Worm (Caenorhabditis elegans): ENCODE data around the gene avr-15.

Gene avr-15

ce11 chrV:13468190-13468765 is 43.2 kb downstream of the avr-15 start, which contains the start of the genes F25H9.6 and F25H9.7 (continued):
- TF ChIP-seq zfp-2 (tag; optimal IDR thresholded peaks at IDR 0.05) (no peak), ces-1 (GFP tag; optimal IDR thresholded peaks at IDR 0.05) (no peak), ZK337.2 (GFP tag; IDR thresholded peaks at IDR 0.05) (peak; percentile 99), zip-11 (GFP tag; IDR thresholded peaks at IDR 0.05) (no peak), ZK546.5 (tag; optimal IDR thresholded peaks at IDR 0.05) (no peak), fkh-10 (GFP tag; optimal IDR thresholded peaks at IDR 0.05) (no peak), F10B5.3 (tag; optimal IDR thresholded peaks at IDR 0.05) (peak; percentile 44), F49E8.2 (tag; optimal IDR thresholded peaks at IDR 0.05; ENCODE audit: borderline replicate concordance) (peak; percentile 79), Y105C5A.15 (GFP tag; IDR thresholded peaks at IDR 0.05) (no peak), vab-7 (GFP tag; IDR thresholded peaks at IDR 0.05) (peak; percentile 57; the same call in 1 of the 2 replicates)

- TF ChIP-seq ceh-20 (GFP tag; IDR thresholded peaks at IDR 0.05): no peak
- TF ChIP-seq nhr-11 (tag; optimal IDR thresholded peaks at IDR 0.05): no peak
- TF ChIP-seq ctbp-1 (GFP tag; IDR thresholded peaks at IDR 0.05): no peak
- no peak for TF ChIP-seq dmd-9 (GFP tag; IDR thresholded peaks at IDR 0.05)
- no peak for TF ChIP-seq zfp-2 (tag; optimal IDR thresholded peaks at IDR 0.05)
- peak; percentile 54 for TF ChIP-seq aha-1 (tag)
- no peak for TF ChIP-seq spr-3 (GFP tag; optimal IDR thresholded peaks at IDR 0.05)
- no peak for TF ChIP-seq ceh-82 (tag; optimal IDR thresholded peaks at IDR 0.05)
- no peak for TF ChIP-seq daf-16 (GFP tag; optimal IDR thresholded peaks at IDR 0.05)
- TF ChIP-seq daf-16 (tag; optimal IDR thresholded peaks at IDR 0.05): peak; percentile 4
- no peak for TF ChIP-seq fos-1 (tag; optimal IDR thresholded peaks at IDR 0.05)
- TF ChIP-seq mep-1 (tag; optimal IDR thresholded peaks at IDR 0.05): peak; percentile 27
- TF ChIP-seq nhr-10 (tag; optimal IDR thresholded peaks at IDR 0.05): no peak
- TF ChIP-seq F49E8.2 (tag; optimal IDR thresholded peaks at IDR 0.05; ENCODE audit: borderline replicate concordance): no peak
- TF ChIP-seq nhr-41 (GFP tag; IDR thresholded peaks at IDR 0.05): no peak
- no peak for TF ChIP-seq skn-1 (tag; optimal IDR thresholded peaks at IDR 0.05)
- TF ChIP-seq ces-1 (GFP tag; optimal IDR thresholded peaks at IDR 0.05): peak; percentile 18
- TF ChIP-seq dve-1 (tag; optimal IDR thresholded peaks at IDR 0.05; ENCODE audit: insufficient read depth): no peak
- no peak for TF ChIP-seq T20F7.1 (GFP tag; optimal IDR thresholded peaks at IDR 0.05)
- no peak for TF ChIP-seq Y105C5A.15 (GFP tag; IDR thresholded peaks at IDR 0.05)
- TF ChIP-seq duxl-1 (tag; optimal IDR thresholded peaks at IDR 0.05; ENCODE audit: poor library complexity): no peak
- no peak for TF ChIP-seq ceh-44 (GFP tag; IDR thresholded peaks at IDR 0.05)
- TF ChIP-seq zip-11 (GFP tag; IDR thresholded peaks at IDR 0.05): no peak
- TF ChIP-seq Y5F2A.4 (GFP tag; optimal IDR thresholded peaks at IDR 0.05): no peak
- no peak for TF ChIP-seq aly-2 (tag; optimal IDR thresholded peaks at IDR 0.05)
Observed at ce11 chrV:13464123-13464522, 47.4 kb downstream of the avr-15 start.

ce11 chrV:13462974-13463373 is 48.5 kb downstream of the avr-15 start, which contains the start of gene frm-10:
Gene frm-10 (plus strand): TSS chrV:13463207.
- TF ChIP-seq hif-1 (tag; optimal IDR thresholded peaks at IDR 0.05): peak in 1 of 2 experiments; percentile 76
- TF ChIP-seq Y5F2A.4 (GFP tag; optimal IDR thresholded peaks at IDR 0.05): no peak
- no peak for TF ChIP-seq zip-11 (GFP tag; IDR thresholded peaks at IDR 0.05)
- no peak for TF ChIP-seq egl-43 (GFP tag; IDR thresholded peaks at IDR 0.05)
- no peak for TF ChIP-seq unc-62 (GFP tag; optimal IDR thresholded peaks at IDR 0.05 in 1 of 2)
- TF ChIP-seq unc-62 (tag; optimal IDR thresholded peaks at IDR 0.05): no peak
- no peak for TF ChIP-seq F44E2.7 (GFP tag; IDR thresholded peaks at IDR 0.05)
- TF ChIP-seq madf-9 (GFP tag; conservative IDR thresholded peaks at IDR 0.05): no peak
- TF ChIP-seq nhr-102 (tag; optimal IDR thresholded peaks at IDR 0.05): peak; percentile 47
- TF ChIP-seq nhr-237 (tag; optimal IDR thresholded peaks at IDR 0.05): no peak
- peak; percentile 93 for TF ChIP-seq dve-1 (tag; optimal IDR thresholded peaks at IDR 0.05; ENCODE audit: insufficient read depth)
- no peak for TF ChIP-seq ceh-44 (GFP tag; IDR thresholded peaks at IDR 0.05)
- peak; percentile 37; the same call in 1 of the 2 replicates for TF ChIP-seq T26A8.4 (GFP tag; IDR thresholded peaks at IDR 0.05)
- peak; percentile 55 to 67 for TF ChIP-seq lsy-2 (tag; optimal IDR thresholded peaks at IDR 0.05)
- TF ChIP-seq ama-1 (optimal IDR thresholded peaks at IDR 0.05): no peak
- TF ChIP-seq D1046.2 (GFP tag; IDR thresholded peaks at IDR 0.05): no peak
- peak; percentile 42; the same call in 1 of the 2 replicates for TF ChIP-seq ceh-20 (GFP tag; IDR thresholded peaks at IDR 0.05)
- TF ChIP-seq lin-29 (GFP tag; IDR thresholded peaks at IDR 0.05): no peak
- TF ChIP-seq mes-2 (tag; optimal IDR thresholded peaks at IDR 0.05; ENCODE audit: poor library complexity, severe bottlenecking): peak; percentile 75
- peak; percentile 88 for TF ChIP-seq nhr-6 (tag; optimal IDR thresholded peaks at IDR 0.05)
- no peak for TF ChIP-seq gei-8 (GFP tag; optimal IDR thresholded peaks at IDR 0.05)
- no peak for TF ChIP-seq daf-19 (GFP tag; conservative IDR thresholded peaks at IDR 0.05)
- no peak for TF ChIP-seq ceh-32 (tag; optimal IDR thresholded peaks at IDR 0.05; ENCODE audit: poor library complexity)
